Fruit fly (Drosophila melanogaster): ENCODE results near the gene CG10064.
A peak's percentile ranks its signal among the peaks of the same experiment; 100 is the strongest.

The CG10064 gene

dm6 chr3L:6979387-6980249 is 11.9 kb upstream of the CG10064 start, which contains the start of gene Galphai:
TSS of gene Galphai (minus strand) at chr3L:6980044.
- TF ChIP-seq ovo (GFP tag; optimal IDR thresholded peaks at IDR 0.05) (peak; percentile 38), Hr96 (GFP tag; optimal IDR thresholded peaks at IDR 0.05) (no peak), CG5204 (GFP tag; optimal IDR thresholded peaks at IDR 0.05) (no peak), pad (GFP tag; optimal IDR thresholded peaks at IDR 0.05) (peak; percentile 93), cnc (optimal IDR thresholded peaks at IDR 0.05) (no peak), Crg-1 (GFP tag; optimal IDR thresholded peaks at IDR 0.05) (peak; percentile 47), toe (GFP tag; optimal IDR thresholded peaks at IDR 0.05) (no peak), CG11617 (GFP tag; optimal IDR thresholded peaks at IDR 0.05) (no peak), CG12768 (GFP tag; optimal IDR thresholded peaks at IDR 0.05) (no peak), Mnt (GFP tag; optimal IDR thresholded peaks at IDR 0.05) (peak; percentile 48), CG7101 (tag; optimal IDR thresholded peaks at IDR 0.05) (peak; percentile 60), cic (GFP tag; optimal IDR thresholded peaks at IDR 0.05) (peak; percentile 34), kay (GFP tag; ENCODE audit: borderline replicate concordance) (peak; percentile 99), CG7045 (GFP tag; optimal IDR thresholded peaks at IDR 0.05) (no peak), Clk (GFP tag; optimal IDR thresholded peaks at IDR 0.05) (no peak), CG1620 (GFP tag; optimal IDR thresholded peaks at IDR 0.05) (peak; percentile 65), bab1 (GFP tag; optimal IDR thresholded peaks at IDR 0.05) (peak; percentile 84), tj (GFP tag; optimal IDR thresholded peaks at IDR 0.05) (peak; percentile 60), CG33017 (tag; optimal IDR thresholded peaks at IDR 0.05) (no peak), CG14711 (tag; optimal IDR thresholded peaks at IDR 0.05) (peak; percentile 4)

dm6 chr3L:6978757-6979386 is 11.2 kb upstream of the CG10064 start:
- TF ChIP-seq CG12768 (GFP tag; optimal IDR thresholded peaks at IDR 0.05) = no peak
- TF ChIP-seq cnc (optimal IDR thresholded peaks at IDR 0.05) = no peak
- TF ChIP-seq cic (GFP tag; optimal IDR thresholded peaks at IDR 0.05) = no peak
- no peak for TF ChIP-seq Hr96 (GFP tag; optimal IDR thresholded peaks at IDR 0.05)
- TF ChIP-seq CG5204 (GFP tag; optimal IDR thresholded peaks at IDR 0.05) = no peak
- TF ChIP-seq tj (GFP tag; optimal IDR thresholded peaks at IDR 0.05) = no peak
- TF ChIP-seq toe (GFP tag; optimal IDR thresholded peaks at IDR 0.05) = no peak
- no peak for TF ChIP-seq Crg-1 (GFP tag; optimal IDR thresholded peaks at IDR 0.05)
- TF ChIP-seq ovo (GFP tag; optimal IDR thresholded peaks at IDR 0.05) = no peak
- no peak for TF ChIP-seq CG33017 (tag; optimal IDR thresholded peaks at IDR 0.05)
- no peak for TF ChIP-seq CG7045 (GFP tag; optimal IDR thresholded peaks at IDR 0.05)
- no peak for TF ChIP-seq kay (GFP tag; ENCODE audit: borderline replicate concordance)
- TF ChIP-seq Clk (GFP tag; optimal IDR thresholded peaks at IDR 0.05) = no peak
- TF ChIP-seq CG14711 (tag; optimal IDR thresholded peaks at IDR 0.05) = no peak
- TF ChIP-seq CG7101 (tag; optimal IDR thresholded peaks at IDR 0.05) = no peak
- no peak for TF ChIP-seq Mnt (GFP tag; optimal IDR thresholded peaks at IDR 0.05)
- TF ChIP-seq CG11617 (GFP tag; optimal IDR thresholded peaks at IDR 0.05) = no peak
- no peak for TF ChIP-seq CG1620 (GFP tag; optimal IDR thresholded peaks at IDR 0.05)

- TF ChIP-seq CG12768 (GFP tag; optimal IDR thresholded peaks at IDR 0.05) = no peak
- TF ChIP-seq ovo (GFP tag; optimal IDR thresholded peaks at IDR 0.05) = no peak
- TF ChIP-seq toe (GFP tag; optimal IDR thresholded peaks at IDR 0.05) = no peak
- no peak for TF ChIP-seq CG1620 (GFP tag; optimal IDR thresholded peaks at IDR 0.05)
- no peak for TF ChIP-seq kay (GFP tag; ENCODE audit: borderline replicate concordance)
- no peak for TF ChIP-seq Mnt (GFP tag; optimal IDR thresholded peaks at IDR 0.05)
Measured at dm6 chr3L:6978030-6978683, 10.5 kb upstream of the CG10064 start.

dm6 chr3L:6977391-6977790 is 9.7 kb upstream of the CG10064 start:
- TF ChIP-seq CG11617 (GFP tag; optimal IDR thresholded peaks at IDR 0.05) (peak; percentile 75), cic (GFP tag; optimal IDR thresholded peaks at IDR 0.05) (peak; percentile 54), cnc (optimal IDR thresholded peaks at IDR 0.05) (no peak), bab1 (GFP tag; optimal IDR thresholded peaks at IDR 0.05) (peak; percentile 53), CG7045 (GFP tag; optimal IDR thresholded peaks at IDR 0.05) (peak; percentile 85), CG1620 (GFP tag; optimal IDR thresholded peaks at IDR 0.05) (peak; percentile 19), CG5204 (GFP tag; optimal IDR thresholded peaks at IDR 0.05) (peak; percentile 52), Clk (GFP tag; optimal IDR thresholded peaks at IDR 0.05) (peak; percentile 44), Hr96 (GFP tag; optimal IDR thresholded peaks at IDR 0.05) (peak; percentile 23), Crg-1 (GFP tag; optimal IDR thresholded peaks at IDR 0.05) (no peak), CG33017 (tag; optimal IDR thresholded peaks at IDR 0.05) (peak; percentile 92), CG12768 (GFP tag; optimal IDR thresholded peaks at IDR 0.05) (peak; percentile 89), tj (GFP tag; optimal IDR thresholded peaks at IDR 0.05) (peak; percentile 51), ovo (GFP tag; optimal IDR thresholded peaks at IDR 0.05) (peak; percentile 38), pad (GFP tag; optimal IDR thresholded peaks at IDR 0.05) (peak; percentile 59), toe (GFP tag; optimal IDR thresholded peaks at IDR 0.05) (peak; percentile 44), kay (GFP tag; ENCODE audit: borderline replicate concordance) (peak; percentile 81), CG7101 (tag; optimal IDR thresholded peaks at IDR 0.05) (peak; percentile 86), Mnt (GFP tag; optimal IDR thresholded peaks at IDR 0.05) (peak; percentile 1), CG14711 (tag; optimal IDR thresholded peaks at IDR 0.05) (peak; percentile 82)

- peak; percentile 91 for TF ChIP-seq kay (GFP tag; ENCODE audit: borderline replicate concordance)
- no peak for TF ChIP-seq cnc (optimal IDR thresholded peaks at IDR 0.05)
Measured at dm6 chr3L:6976601-6977140, 9.0 kb upstream of the CG10064 start.
